Worm (Caenorhabditis elegans) whole organism, L3 larva: ENCODE results near the gene bus-18.

Experiments used
- R02D3.7 ChIP-seq: fragments of 150-350 bp; optimal IDR thresholded peaks from 2 replicates; lab custom pipeline; 2014; ENCODE audit warnings: missing biosample characterization, missing genetic modification characterization
- aly-2 ChIP-seq: fragments of 150-350 bp; optimal IDR thresholded peaks from 2 replicates; lab custom pipeline; 2014; ENCODE audit warnings: missing biosample characterization, missing genetic modification characterization
- ama-1 ChIP-seq: fragments of 150-350 bp; optimal IDR thresholded peaks from 2 replicates; lab custom pipeline; 2018
- ceh-82 ChIP-seq: fragments of 150-350 bp; optimal IDR thresholded peaks from 2 replicates; lab custom pipeline; 2014; ENCODE audit warnings: missing biosample characterization, missing genetic modification characterization
- egl-27 ChIP-seq: sonication (generic microtip); optimal IDR thresholded peaks from 4 replicates; lab custom pipeline; 2017; ENCODE audit warnings: missing biosample characterization, missing genetic modification reagents, missing genetic modification characterization
- elt-1 ChIP-seq: fragments of 150-350 bp; optimal IDR thresholded peaks from 2 replicates; lab custom pipeline; 2014; ENCODE audit warnings: missing biosample characterization, missing genetic modification characterization
- elt-2 ChIP-seq: sonication (generic microtip); optimal IDR thresholded peaks from 2 replicates; lab custom pipeline; 2016; ENCODE audit warnings: missing genetic modification reagents, mild to moderate bottlenecking, missing genetic modification characterization, missing compliant biosample characterization
- elt-3 ChIP-seq, 3 experiments: fragments of 150-350 bp in 1 of 3; sonication (generic microtip) in 2 of 3; optimal IDR thresholded peaks; 2 replicates in 2 of 3; 4 replicates in 1 of 3; lab custom pipeline; 2014 to 2017; ENCODE audit warnings: missing biosample characterization in 3 of 3, missing genetic modification characterization in 3 of 3
- eor-1 ChIP-seq, 2 experiments: fragments of 150-350 bp; optimal IDR thresholded peaks; 2 replicates each; lab custom pipeline; 2014 to 2018; ENCODE audit warnings: missing biosample characterization in 2 of 2, missing genetic modification characterization in 2 of 2
- fkh-10 ChIP-seq: sonication (generic microtip); optimal IDR thresholded peaks from 2 replicates; lab custom pipeline; 2017; ENCODE audit warnings: missing biosample characterization, missing genetic modification reagents, missing genetic modification characterization
- fkh-2 ChIP-seq: fragments of 150-350 bp; optimal IDR thresholded peaks from 2 replicates; lab custom pipeline; 2014; ENCODE audit warnings: missing biosample characterization, missing genetic modification reagents, missing genetic modification characterization
- fos-1 ChIP-seq: fragments of 150-350 bp; optimal IDR thresholded peaks from 2 replicates; lab custom pipeline; 2014; ENCODE audit warnings: missing biosample characterization, missing genetic modification characterization
- jun-1 ChIP-seq: fragments of 150-350 bp; optimal IDR thresholded peaks from 2 replicates; lab custom pipeline; 2014; ENCODE audit warnings: missing biosample characterization, missing genetic modification reagents, missing genetic modification characterization
- lin-15B ChIP-seq: fragments of 150-350 bp; optimal IDR thresholded peaks from 2 replicates; lab custom pipeline; 2014; ENCODE audit warnings: missing biosample characterization, missing genetic modification characterization
- lin-39 ChIP-seq: fragments of 150-350 bp; optimal IDR thresholded peaks from 2 replicates; lab custom pipeline; 2018; ENCODE audit warnings: missing biosample characterization, missing genetic modification reagents, missing genetic modification characterization
- lsy-12 ChIP-seq: sonication (generic microtip); optimal IDR thresholded peaks from 2 replicates; lab custom pipeline; 2016; ENCODE audit warnings: mild to moderate bottlenecking, missing genetic modification characterization, missing compliant biosample characterization
- mml-1 ChIP-seq: fragments of 150-350 bp; sonication (generic microtip); optimal IDR thresholded peaks from 3 replicates; lab custom pipeline; 2014; ENCODE audit warnings: missing biosample characterization, missing genetic modification characterization
- nfya-1 ChIP-seq: sonication (generic microtip); optimal IDR thresholded peaks from 2 replicates; lab custom pipeline; 2017; ENCODE audit warnings: missing genetic modification characterization, mild to moderate bottlenecking, missing compliant biosample characterization, antibody characterized with exemption, moderate library complexity; ENCODE audit not compliant: insufficient read depth
- nhr-11 ChIP-seq: fragments of 150-350 bp; optimal IDR thresholded peaks from 2 replicates; lab custom pipeline; 2014; ENCODE audit warnings: missing biosample characterization, missing genetic modification characterization
- nhr-23 ChIP-seq: fragments of 150-350 bp; optimal IDR thresholded peaks from 2 replicates; lab custom pipeline; 2014; ENCODE audit warnings: missing biosample characterization, missing genetic modification reagents, missing genetic modification characterization
- nhr-25 ChIP-seq: sonication (generic microtip); optimal IDR thresholded peaks from 2 replicates; lab custom pipeline; 2017; ENCODE audit warnings: missing biosample characterization, missing genetic modification characterization
- nhr-43 ChIP-seq: sonication (generic microtip); optimal IDR thresholded peaks from 2 replicates; lab custom pipeline; 2016; ENCODE audit warnings: mild to moderate bottlenecking, missing genetic modification characterization, missing compliant biosample characterization; ENCODE audit not compliant: poor library complexity, severe bottlenecking
- pha-4 ChIP-seq: fragments of 150-350 bp; optimal IDR thresholded peaks from 2 replicates; lab custom pipeline; 2014; ENCODE audit warnings: missing biosample characterization, missing genetic modification reagents, missing genetic modification characterization
- pqm-1 ChIP-seq: fragments of 150-350 bp; optimal IDR thresholded peaks from 2 replicates; lab custom pipeline; 2017; ENCODE audit warnings: missing biosample characterization, missing genetic modification characterization, inconsistent platforms
- sea-2 ChIP-seq: fragments of 150-350 bp; sonication (generic microtip); optimal IDR thresholded peaks from 4 replicates; lab custom pipeline; 2014; ENCODE audit warnings: missing biosample characterization, missing genetic modification reagents, missing genetic modification characterization
- snpc-4 ChIP-seq: fragments of 150-350 bp; optimal IDR thresholded peaks from 2 replicates; lab custom pipeline; 2014; ENCODE audit warnings: missing biosample characterization, missing genetic modification characterization
- unc-39 ChIP-seq: sonication (generic microtip); optimal IDR thresholded peaks from 4 replicates; lab custom pipeline; 2017; ENCODE audit warnings: missing biosample characterization, missing genetic modification characterization
- unc-62 ChIP-seq: fragments of 150-350 bp; sonication (generic microtip); optimal IDR thresholded peaks from 4 replicates; lab custom pipeline; 2014; ENCODE audit warnings: missing biosample characterization, missing genetic modification reagents, missing genetic modification characterization
- ztf-4 ChIP-seq: fragments of 150-350 bp; optimal IDR thresholded peaks from 2 replicates; lab custom pipeline; 2014; ENCODE audit warnings: missing biosample characterization, missing genetic modification characterization

bus-18 gene

DNA sequence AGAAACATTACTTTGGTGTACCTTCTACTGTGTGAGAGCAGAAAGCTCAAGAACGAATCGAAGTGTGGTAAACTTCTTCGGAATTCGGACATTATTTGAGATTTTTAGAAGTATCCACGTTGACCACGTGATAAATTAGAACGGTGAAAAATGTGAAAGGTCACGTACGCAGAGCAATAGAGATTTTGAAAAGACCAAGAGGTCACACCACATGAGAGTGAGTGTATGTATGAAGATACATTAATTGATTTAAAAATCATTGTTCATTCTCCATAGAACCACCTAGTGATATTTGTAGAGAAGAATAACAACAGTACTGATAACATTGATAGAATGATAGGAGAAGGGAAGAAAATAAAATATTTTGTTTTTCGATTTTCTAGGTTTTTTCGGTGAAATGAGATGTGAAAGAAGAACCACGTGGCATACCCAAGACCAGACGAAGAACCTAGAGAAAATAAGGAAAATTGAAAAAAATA is 49.0 kb downstream of the bus-18 start, which contains the start of gene pyc-1 (continued):
- TF ChIP-seq nhr-25 (tag; lab: Kevin White, UChicago): no peak
- peak; percentile 77 for TF ChIP-seq pha-4
- TF ChIP-seq unc-62: no peak
- TF ChIP-seq pqm-1 (tag; lab: Kevin White, UChicago): peak; percentile 74
- TF ChIP-seq unc-39 (tag; lab: Kevin White, UChicago): no peak
- no peak for TF ChIP-seq fkh-10 (GFP tag; lab: Kevin White, UChicago)
- TF ChIP-seq fos-1 (tag; lab: Kevin White, UChicago): no peak
- TF ChIP-seq ceh-82: no peak
- TF ChIP-seq, all 47 proteins: peak for 9

DNA sequence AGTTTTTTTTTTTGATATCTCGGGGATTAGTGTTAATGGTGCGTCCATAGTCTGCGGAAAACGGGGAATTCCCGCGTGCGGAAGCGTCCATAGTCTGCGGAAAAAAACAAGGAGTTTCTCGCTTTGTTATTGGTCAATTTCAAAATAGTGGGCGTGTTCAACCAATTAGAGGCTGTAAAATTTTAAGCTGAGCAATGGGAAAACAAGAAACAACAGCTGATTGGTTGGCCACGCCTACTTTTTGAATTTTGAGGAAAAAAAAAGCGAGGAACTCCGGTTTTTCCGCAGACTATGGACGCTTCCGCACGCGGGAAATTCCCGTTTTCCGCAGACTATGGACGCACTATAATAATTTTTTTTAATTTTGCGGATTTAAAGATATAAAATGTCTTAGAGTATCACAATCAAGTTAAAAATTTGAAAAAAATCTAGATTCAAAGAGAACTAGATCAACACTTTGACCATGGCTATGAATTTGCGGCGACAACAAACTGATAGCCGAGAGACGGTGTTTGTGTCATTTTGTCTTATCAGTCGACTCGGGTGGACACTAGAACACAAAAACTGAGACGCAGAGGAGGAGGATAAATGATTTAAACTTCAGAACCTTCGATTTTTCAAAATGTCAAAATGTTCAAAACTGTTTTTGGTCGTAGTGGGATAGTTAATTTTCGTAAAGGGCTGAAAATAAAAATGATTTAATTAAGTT is 49.8 kb downstream of the bus-18 start:
- TF ChIP-seq nfya-1 (tag; lab: Kevin White, UChicago) (peak; percentile 69), pha-4 (peak; percentile 7), ama-1 (lab: Kevin White, UChicago) (peak; percentile 44)
- TF ChIP-seq, all 47 proteins: peak for 3; not testable (repeated sequence) for 44

DNA sequence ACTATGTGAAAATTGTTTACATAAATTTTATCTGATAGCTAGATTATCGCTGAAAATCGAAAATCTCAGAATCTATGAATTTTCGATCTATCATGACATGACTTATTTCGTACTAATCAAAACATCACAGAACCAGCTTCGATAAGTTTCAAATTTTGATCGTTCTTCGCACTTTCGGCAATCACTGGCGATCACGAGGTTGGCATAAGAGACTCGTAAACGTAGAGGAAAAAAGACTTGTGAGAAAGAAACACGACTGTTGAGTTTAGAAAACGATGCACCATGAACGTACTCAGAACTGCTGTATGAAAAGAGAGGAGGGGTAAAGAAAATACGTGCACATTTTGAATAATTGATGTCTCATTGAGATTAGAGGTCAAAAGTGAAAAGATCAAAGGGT is 50.5 kb downstream of the bus-18 start:
- TF ChIP-seq ztf-4 (tag; lab: Kevin White, UChicago) (peak; percentile 17), eor-1 (tag; optimal IDR thresholded peaks at IDR 0.05; lab: Kevin White, UChicago) (peak in 1 of 2 experiments; percentile 9), fkh-2 (tag; lab: Kevin White, UChicago) (no peak), pha-4 (peak; percentile 84), elt-2 (tag; lab: Kevin White, UChicago) (peak; percentile 94), snpc-4 (tag; lab: Kevin White, UChicago) (peak; percentile 12), fkh-10 (GFP tag; lab: Kevin White, UChicago) (no peak), fos-1 (tag; lab: Kevin White, UChicago) (no peak), nhr-43 (tag; lab: Kevin White, UChicago) (peak; percentile 75), nfya-1 (tag; lab: Kevin White, UChicago) (peak; percentile 85), nhr-25 (tag; lab: Kevin White, UChicago) (peak; percentile 78), lsy-12 (tag; lab: Kevin White, UChicago) (peak; percentile 65), aly-2 (no peak), egl-27 (tag; lab: Kevin White, UChicago) (no peak), lin-15B (tag; lab: Kevin White, UChicago) (peak; percentile 40), elt-3 (tag; optimal IDR thresholded peaks at IDR 0.05; lab: Kevin White, UChicago) (peak in 1 of 3 experiments; percentile 19), lin-39 (tag; lab: Kevin White, UChicago) (peak; percentile 77), R02D3.7 (tag; lab: Kevin White, UChicago) (peak; percentile 25), mml-1 (peak; percentile 9), ceh-82 (no peak), sea-2 (GFP tag; lab: Kevin White, UChicago) (no peak), elt-1 (tag; lab: Kevin White, UChicago) (peak; percentile 87), ama-1 (lab: Kevin White, UChicago) (peak; percentile 83), jun-1 (tag; lab: Kevin White, UChicago) (peak; percentile 69), nhr-23 (peak; percentile 75), unc-62 (peak; percentile 54), pqm-1 (tag; lab: Kevin White, UChicago) (peak; percentile 97), nhr-11 (tag; lab: Kevin White, UChicago) (peak; percentile 67)

DNA sequence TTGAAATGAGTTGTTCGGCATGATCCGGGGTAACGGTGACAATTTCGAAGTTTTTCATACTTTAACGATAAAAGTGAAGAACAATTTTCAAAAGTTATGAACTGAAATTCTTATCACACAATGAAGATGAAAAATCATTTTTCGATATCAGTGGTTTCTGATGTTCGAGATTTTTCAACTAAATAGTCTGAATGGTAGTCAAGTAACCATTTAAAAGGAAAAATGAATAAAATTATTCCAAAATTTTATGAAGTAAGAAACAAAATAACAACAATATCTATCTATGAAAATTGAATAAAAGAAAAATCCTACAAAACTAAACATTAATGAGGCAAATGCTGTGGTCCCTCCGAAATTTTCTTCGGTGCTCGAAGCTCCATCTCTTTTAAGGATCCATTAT is 52.1 kb downstream of the bus-18 start, which contains the start of gene D2023.4:
Gene D2023.4 (minus strand): TSS at position 101 of the 400 bp plus-strand sequence.
- peak; percentile 51 for TF ChIP-seq elt-2 (tag; lab: Kevin White, UChicago)
- no peak for TF ChIP-seq ztf-4 (tag; lab: Kevin White, UChicago)
